Worm (Caenorhabditis elegans) whole organism, L4 larva: ENCODE measurements around the gene W02G9.3.

Source experiments
- Y48G9A.11 ChIP-seq: fragments of 200-800 bp; sonication (Bioruptor generic); IDR thresholded peaks from 2 replicates; pipeline ENCODE4 v1.3.6; 2022; ENCODE audit warnings: missing genetic modification reagents, missing genetic modification characterization, missing compliant biosample characterization
- ctbp-1 ChIP-seq: fragments of 200-800 bp; sonication (Bioruptor generic); IDR thresholded peaks from 2 replicates; pipeline ENCODE4 v1.3.6; 2022; ENCODE audit warnings: missing genetic modification reagents, missing genetic modification characterization, missing compliant biosample characterization
- egl-27 ChIP-seq: sonication (generic microtip); optimal IDR thresholded peaks from 3 replicates; lab custom pipeline; 2017; ENCODE audit warnings: missing biosample characterization, missing genetic modification reagents, missing genetic modification characterization
- egl-43 ChIP-seq: fragments of 200-800 bp; sonication (Bioruptor generic); IDR thresholded peaks from 2 replicates; pipeline ENCODE4 v1.3.6; 2022; ENCODE audit warnings: missing genetic modification reagents, missing genetic modification characterization, missing compliant biosample characterization
- fkh-10 ChIP-seq: fragments of 150-350 bp; optimal IDR thresholded peaks from 2 replicates; lab custom pipeline; 2014; ENCODE audit warnings: missing biosample characterization, missing genetic modification reagents, missing genetic modification characterization
- jun-1 ChIP-seq: fragments of 150-350 bp; optimal IDR thresholded peaks from 2 replicates; lab custom pipeline; 2014; ENCODE audit warnings: missing biosample characterization, missing genetic modification reagents, missing genetic modification characterization
- lsy-2 ChIP-seq, 2 experiments: fragments of 150-350 bp in 1 of 2; sonication (generic microtip) in 1 of 2; optimal IDR thresholded peaks; 2 replicates each; lab custom pipeline; 2014 to 2017; ENCODE audit warnings: missing biosample characterization in 2 of 2, missing genetic modification characterization in 2 of 2
- mep-1 ChIP-seq: fragments of 150-350 bp; sonication (generic microtip); optimal IDR thresholded peaks from 3 replicates; lab custom pipeline; 2014; ENCODE audit warnings: missing biosample characterization, missing genetic modification characterization
- nhr-237 ChIP-seq: sonication (generic microtip); optimal IDR thresholded peaks from 2 replicates; lab custom pipeline; 2017; ENCODE audit warnings: missing biosample characterization, missing genetic modification characterization
- nhr-25 ChIP-seq: sonication (generic microtip); optimal IDR thresholded peaks from 2 replicates; lab custom pipeline; 2017; ENCODE audit warnings: missing genetic modification characterization, mild to moderate bottlenecking, missing compliant biosample characterization, antibody characterized with exemption, moderate library complexity, borderline replicate concordance; ENCODE audit not compliant: insufficient read depth
- nhr-76 ChIP-seq: fragments of 150-350 bp; optimal IDR thresholded peaks from 2 replicates; lab custom pipeline; 2014; ENCODE audit warnings: missing biosample characterization, missing genetic modification characterization
- php-3 ChIP-seq: fragments of 200-800 bp; sonication (Bioruptor generic); IDR thresholded peaks from 2 replicates; pipeline ENCODE4 v1.3.6; 2022; ENCODE audit warnings: missing genetic modification reagents, missing genetic modification characterization, missing compliant biosample characterization
- unc-62 ChIP-seq, 3 experiments: fragments of 150-350 bp in 1 of 3; sonication (generic microtip); optimal IDR thresholded peaks in 2 of 3; peaks in 1 of 3; 1 replicate in 1 of 3; 2 replicates in 2 of 3; lab custom pipeline; 2014 to 2017; ENCODE audit warnings: missing biosample characterization in 3 of 3, missing genetic modification characterization in 3 of 3, missing genetic modification reagents in 3 of 3, missing genotype in 1 of 3
- zfp-3 ChIP-seq: fragments of 200-800 bp; sonication (Bioruptor generic); conservative IDR thresholded peaks from 2 replicates; pipeline ENCODE4 v1.3.6; 2022; ENCODE audit warnings: missing genetic modification reagents, missing genetic modification characterization, missing compliant biosample characterization

- no peak for TF ChIP-seq Y48G9A.11
- TF ChIP-seq zfp-3: no peak
- no peak for TF ChIP-seq nhr-25 (tag; lab: Kevin White, UChicago)
- TF ChIP-seq nhr-76 (tag; lab: Kevin White, UChicago): no peak
- TF ChIP-seq unc-62 (GFP tag; optimal IDR thresholded peaks at IDR 0.05 in 1 of 2; lab: Kevin White, UChicago): no peak
- TF ChIP-seq unc-62 (tag; optimal IDR thresholded peaks at IDR 0.05; lab: Kevin White, UChicago): no peak
- TF ChIP-seq ctbp-1: no peak
- no peak for TF ChIP-seq lsy-2 (tag; optimal IDR thresholded peaks at IDR 0.05; lab: Kevin White, UChicago)
- TF ChIP-seq php-3: no peak
- no peak for TF ChIP-seq egl-27 (tag; lab: Kevin White, UChicago)
- TF ChIP-seq fkh-10 (GFP tag; lab: Kevin White, UChicago): no peak
- no peak for TF ChIP-seq nhr-237 (tag; lab: Kevin White, UChicago)
- no peak for TF ChIP-seq jun-1 (tag; lab: Kevin White, UChicago)
- TF ChIP-seq mep-1 (tag; lab: Kevin White, UChicago): no peak
- no peak for TF ChIP-seq egl-43 (GFP tag; lab: Robert Waterston, UW)
These were observed 48.0 kb downstream of the W02G9.3 start, which contains the start of gene srt-27 for ce11 chrV:2720763-2721162.
